Fruit fly (Drosophila melanogaster): ENCODE results near the gene CG11694.

The CG11694 gene

DNA sequence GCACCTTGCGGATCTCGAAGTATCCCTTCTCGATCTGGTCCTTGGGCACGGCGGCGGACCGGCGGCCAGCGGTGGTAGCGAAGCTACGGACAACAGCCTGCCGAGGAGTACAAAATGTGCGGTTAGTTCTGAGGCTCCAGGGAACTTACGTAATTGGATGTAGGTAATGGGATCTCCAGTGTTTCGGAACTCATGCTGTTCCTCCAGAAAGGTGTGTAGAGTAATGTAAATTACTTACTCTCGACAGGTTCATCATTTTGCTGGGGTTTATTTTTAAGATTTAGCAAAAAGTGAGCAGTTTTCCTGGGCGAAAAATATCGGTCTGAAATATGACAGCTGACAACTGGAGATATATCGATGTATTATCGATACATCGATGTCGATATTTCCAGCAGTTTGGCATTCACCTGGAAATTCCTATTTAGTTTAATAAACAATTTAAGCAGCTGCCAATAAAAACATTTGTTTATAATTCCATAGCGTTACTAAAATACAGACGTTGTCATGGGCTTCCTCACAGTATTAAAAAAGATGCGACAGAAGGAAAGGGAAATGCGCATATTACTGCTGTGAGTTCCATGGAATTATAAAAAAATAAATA, 28.8 kb upstream of the CG11694 start, which contains the start of the genes COX7A and Arl2 (continued):
- TF ChIP-seq Max (GFP tag; optimal IDR thresholded peaks at IDR 0.05) (no peak), NfI (GFP tag; optimal IDR thresholded peaks at IDR 0.05) (no peak), Awh (GFP tag; IDR thresholded peaks at IDR 0.05) (no peak), slp2 (GFP tag; optimal IDR thresholded peaks at IDR 0.05) (no peak), psq (GFP tag; optimal IDR thresholded peaks at IDR 0.05) (no peak), CG1647 (GFP tag; optimal IDR thresholded peaks at IDR 0.05) (no peak), ara (GFP tag; IDR thresholded peaks at IDR 0.05) (no peak), caup (GFP tag; optimal IDR thresholded peaks at IDR 0.05; ENCODE audit: severe bottlenecking) (no peak), danr (GFP tag; IDR thresholded peaks at IDR 0.05) (no peak), CG10209 (GFP tag; optimal IDR thresholded peaks at IDR 0.05) (no peak), dpn (GFP tag; optimal IDR thresholded peaks at IDR 0.05) (no peak), repo (GFP tag; optimal IDR thresholded peaks at IDR 0.05) (no peak), BtbVII (GFP tag; optimal IDR thresholded peaks at IDR 0.05) (no peak), gsb-n (tag; optimal IDR thresholded peaks at IDR 0.05) (no peak), slou (GFP tag; optimal IDR thresholded peaks at IDR 0.05) (no peak), CG13287 (GFP tag; IDR thresholded peaks at IDR 0.05; ENCODE audit: partially characterized antibody) (peak; percentile 96), CG3838 (GFP tag; optimal IDR thresholded peaks at IDR 0.05) (no peak), CG2129 (GFP tag; IDR thresholded peaks at IDR 0.05; ENCODE audit: partially characterized antibody) (peak; percentile 94), CG2199 (GFP tag; IDR thresholded peaks at IDR 0.05) (no peak), ems (GFP tag; optimal IDR thresholded peaks at IDR 0.05) (no peak), BEAF-32 (GFP tag; optimal IDR thresholded peaks at IDR 0.05) (peak; percentile 93), otp (GFP tag; IDR thresholded peaks at IDR 0.05) (no peak), CG14965 (GFP tag; optimal IDR thresholded peaks at IDR 0.05; ENCODE audit: borderline replicate concordance) (no peak)

DNA sequence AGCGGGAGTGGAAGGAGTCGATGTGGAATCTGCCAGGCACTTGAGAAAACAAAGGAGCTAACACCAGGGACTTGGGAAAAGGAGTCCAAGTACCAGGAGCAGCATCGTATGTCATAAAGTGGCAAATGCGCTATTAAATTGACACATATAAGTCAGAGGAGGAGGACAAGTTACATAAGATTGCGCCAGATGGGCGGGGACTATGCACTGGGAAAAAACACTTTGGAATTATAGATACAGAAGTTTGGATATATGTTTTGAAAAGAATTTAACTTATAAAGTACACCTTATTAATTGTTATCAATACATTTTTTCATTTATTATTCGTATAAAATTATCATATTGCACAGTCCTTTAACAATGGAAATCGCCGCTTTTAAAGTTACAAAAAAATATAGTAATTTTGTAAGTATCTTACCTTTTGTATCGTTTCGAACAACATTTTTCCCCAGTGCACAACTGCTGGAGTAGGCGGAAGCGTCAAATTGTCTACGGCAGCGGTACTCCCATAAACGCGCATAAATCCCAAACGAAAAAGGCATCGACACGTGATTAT, 24.2 kb upstream of the CG11694 start:
- no peak for TF ChIP-seq so (GFP tag; IDR thresholded peaks at IDR 0.05)
- peak; percentile 2 for TF ChIP-seq fd96Cb (tag; optimal IDR thresholded peaks at IDR 0.05)
- no peak for TF ChIP-seq Oli (tag; optimal IDR thresholded peaks at IDR 0.05)
- TF ChIP-seq otp (GFP tag; IDR thresholded peaks at IDR 0.05), result no peak
- peak; percentile 13 for TF ChIP-seq CG13775 (GFP tag; optimal IDR thresholded peaks at IDR 0.05)
- peak in 1 of 2 experiments; percentile 1 for TF ChIP-seq bsh (GFP tag; optimal IDR thresholded peaks at IDR 0.05)
- peak; percentile 25 for TF ChIP-seq CoRest (tag; optimal IDR thresholded peaks at IDR 0.05)
- no peak for TF ChIP-seq ssp (GFP tag; IDR thresholded peaks at IDR 0.05)
- TF ChIP-seq HLH3B (GFP tag; IDR thresholded peaks at IDR 0.05), result no peak
- TF ChIP-seq row (GFP tag; IDR thresholded peaks at IDR 0.05), result peak; percentile 30; the same call in 1 of the 3 replicates
- TF ChIP-seq CG7839 (tag; optimal IDR thresholded peaks at IDR 0.05), result peak; percentile 13
- TF ChIP-seq phol (tag; optimal IDR thresholded peaks at IDR 0.05), result peak; percentile 36
- TF ChIP-seq CG8388 (GFP tag; optimal IDR thresholded peaks at IDR 0.05), result peak; percentile 6
- peak in 1 of 2 experiments; percentile 51 for TF ChIP-seq Pdp1 (GFP tag; optimal IDR thresholded peaks at IDR 0.05)
- no peak for TF ChIP-seq D (optimal IDR thresholded peaks at IDR 0.05)
- no peak for TF ChIP-seq D (GFP tag; optimal IDR thresholded peaks at IDR 0.05)
- TF ChIP-seq CG2712 (tag; optimal IDR thresholded peaks at IDR 0.05), result peak; percentile 55
- TF ChIP-seq CG12942 (GFP tag; optimal IDR thresholded peaks at IDR 0.05), result no peak
- TF ChIP-seq gsb-n (tag; optimal IDR thresholded peaks at IDR 0.05), result no peak
- 0 out of 2 replicates have a peak, but pooled peaks have one; percentile 26 for TF ChIP-seq CG31441 (GFP tag; IDR thresholded peaks at IDR 0.05)
- peak; percentile 44 for TF ChIP-seq CG10979 (tag; optimal IDR thresholded peaks at IDR 0.05)
- TF ChIP-seq CG4617 (GFP tag; optimal IDR thresholded peaks at IDR 0.05; ENCODE audit: borderline replicate concordance), result no peak
- TF ChIP-seq CG15696 (tag; optimal IDR thresholded peaks at IDR 0.05), result peak; percentile 84
- no peak for TF ChIP-seq danr (GFP tag; IDR thresholded peaks at IDR 0.05)
- TF ChIP-seq Fer2 (tag; optimal IDR thresholded peaks at IDR 0.05), result no peak
- TF ChIP-seq Abd-B (GFP tag; optimal IDR thresholded peaks at IDR 0.05), result no peak
- TF ChIP-seq trem (tag; optimal IDR thresholded peaks at IDR 0.05), result peak; percentile 7
- peak; percentile 65 for TF ChIP-seq dmrt11E (tag; optimal IDR thresholded peaks at IDR 0.05)

Data from whole organism, embryonic.